Worm (Caenorhabditis elegans): Measurements from ENCODE around the gene vha-12.

The vha-12 gene

ce11 chrX:4214643-4215042 is 23.7 kb downstream of the vha-12 start (continued):
- TF ChIP-seq fkh-10 (GFP tag; optimal IDR thresholded peaks at IDR 0.05) (no peak), nhr-11 (tag; optimal IDR thresholded peaks at IDR 0.05) (no peak), egl-27 (tag; optimal IDR thresholded peaks at IDR 0.05) (no peak), nhr-71 (tag; optimal IDR thresholded peaks at IDR 0.05) (peak; percentile 12), nhr-20 (tag; optimal IDR thresholded peaks at IDR 0.05) (peak; percentile 5), xbp-1 (tag; optimal IDR thresholded peaks at IDR 0.05) (peak; percentile 24), mep-1 (tag; optimal IDR thresholded peaks at IDR 0.05) (peak; percentile 28), pqm-1 (tag; optimal IDR thresholded peaks at IDR 0.05) (no peak), fos-1 (tag; optimal IDR thresholded peaks at IDR 0.05) (no peak), swsn-7 (tag; optimal IDR thresholded peaks at IDR 0.05) (peak; percentile 5)

ce11 chrX:4215500-4216107 is 24.7 kb downstream of the vha-12 start:
- TF ChIP-seq rnt-1 (tag; optimal IDR thresholded peaks at IDR 0.05) = no peak
- no peak for TF ChIP-seq efl-1 (optimal IDR thresholded peaks at IDR 0.05)
- TF ChIP-seq efl-1 (GFP tag; optimal IDR thresholded peaks at IDR 0.05 in 1 of 2) = peak in 1 of 2 experiments; percentile 42
- no peak for TF ChIP-seq ceh-88 (GFP tag; IDR thresholded peaks at IDR 0.05)
- peak; percentile 31 for TF ChIP-seq nhr-20 (tag; optimal IDR thresholded peaks at IDR 0.05)
- no peak for TF ChIP-seq sup-37 (GFP tag; optimal IDR thresholded peaks at IDR 0.05)
- no peak for TF ChIP-seq aha-1 (tag; optimal IDR thresholded peaks at IDR 0.05)
- TF ChIP-seq elt-3 (tag; optimal IDR thresholded peaks at IDR 0.05) = peak in 1 of 6 experiments; percentile 53
- no peak for TF ChIP-seq mdl-1 (tag; optimal IDR thresholded peaks at IDR 0.05)
- no peak for TF ChIP-seq nhr-77 (tag; optimal IDR thresholded peaks at IDR 0.05)
- TF ChIP-seq nhr-85 (tag) = no peak
- peak; percentile 52 for TF ChIP-seq elt-2 (tag; optimal IDR thresholded peaks at IDR 0.05)
- TF ChIP-seq nhr-90 (tag; optimal IDR thresholded peaks at IDR 0.05; ENCODE audit: poor library complexity) = peak; percentile 32
- no peak for TF ChIP-seq mab-9 (GFP tag; IDR thresholded peaks at IDR 0.05)
- TF ChIP-seq unc-86 (tag; optimal IDR thresholded peaks at IDR 0.05) = no peak
- peak; percentile 33 for TF ChIP-seq lin-14 (GFP tag; optimal IDR thresholded peaks at IDR 0.05)
- TF ChIP-seq blmp-1 (tag; optimal IDR thresholded peaks at IDR 0.05) = peak; percentile 19
- TF ChIP-seq irx-1 (tag; optimal IDR thresholded peaks at IDR 0.05) = no peak
- TF ChIP-seq hpl-2 (GFP tag; optimal IDR thresholded peaks at IDR 0.05) = no peak
- no peak for TF ChIP-seq C16A3.4 (tag; optimal IDR thresholded peaks at IDR 0.05)
- TF ChIP-seq nhr-71 (tag; optimal IDR thresholded peaks at IDR 0.05) = peak; percentile 11

DNA sequence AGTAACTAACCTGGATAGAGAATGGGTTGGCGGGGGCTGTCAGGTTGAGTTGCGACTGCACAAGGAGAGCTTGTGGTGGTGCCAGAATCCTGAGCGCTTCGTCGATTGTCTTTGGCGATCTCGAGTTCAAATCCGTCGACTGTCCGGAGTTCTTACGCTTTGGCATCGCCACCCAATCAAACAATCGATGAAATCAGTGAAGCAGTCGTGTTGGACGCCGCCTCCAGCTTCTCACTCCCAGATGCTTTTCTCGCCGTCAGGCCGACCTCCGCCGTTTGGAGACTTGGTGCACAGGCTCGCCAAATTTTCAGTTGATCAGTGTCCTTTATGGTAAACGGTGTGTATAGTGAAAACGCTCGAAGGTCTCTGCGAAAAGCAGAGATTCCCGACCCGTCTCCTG is 26.0 kb downstream of the vha-12 start, which contains the start of the genes F20B6.10 and hpk-1:
TSS of gene F20B6.10 (minus strand) at position 303 of the 400 bp plus-strand sequence.
TSS of gene hpk-1 (minus strand) at position 397 of the 400 bp plus-strand sequence.
- TF ChIP-seq efl-3 (GFP tag; optimal IDR thresholded peaks at IDR 0.05) (no peak), nhr-84 (tag; optimal IDR thresholded peaks at IDR 0.05) (no peak), rnt-1 (tag; optimal IDR thresholded peaks at IDR 0.05) (no peak), nhr-85 (tag) (no peak), lsy-2 (tag; optimal IDR thresholded peaks at IDR 0.05) (no peak), ceh-63 (GFP tag; optimal IDR thresholded peaks at IDR 0.05) (no peak), dpl-1 (GFP tag; optimal IDR thresholded peaks at IDR 0.05) (no peak), fos-1 (tag; optimal IDR thresholded peaks at IDR 0.05) (no peak), isw-1 (GFP tag; IDR thresholded peaks at IDR 0.05) (no peak), unc-30 (tag; optimal IDR thresholded peaks at IDR 0.05) (no peak), Y116A8C.19 (tag; optimal IDR thresholded peaks at IDR 0.05; ENCODE audit: borderline replicate concordance) (no peak), skn-1 (tag; optimal IDR thresholded peaks at IDR 0.05) (no peak), unc-86 (tag; optimal IDR thresholded peaks at IDR 0.05) (no peak), hpl-2 (GFP tag; optimal IDR thresholded peaks at IDR 0.05) (no peak), blmp-1 (tag; optimal IDR thresholded peaks at IDR 0.05) (no peak), lir-3 (tag; optimal IDR thresholded peaks at IDR 0.05; ENCODE audit: poor library complexity) (no peak), nhr-28 (tag; optimal IDR thresholded peaks at IDR 0.05) (no peak), elt-2 (tag; optimal IDR thresholded peaks at IDR 0.05) (no peak), ztf-11 (tag; optimal IDR thresholded peaks at IDR 0.05) (no peak)

Measured in whole organism, L1 larva.